Worm (Caenorhabditis elegans) whole organism, L3 larva: ENCODE measurements around the gene igeg-2.
A peak's percentile ranks its signal among the peaks of the same experiment; 100 is the strongest.

ENCODE experiments used
- ceh-82 ChIP-seq: fragments of 150-350 bp; optimal IDR thresholded peaks from 2 replicates; lab custom pipeline; 2014; ENCODE audit warnings: missing biosample characterization, missing genetic modification characterization
- elt-2 ChIP-seq: sonication (generic microtip); optimal IDR thresholded peaks from 2 replicates; lab custom pipeline; 2016; ENCODE audit warnings: missing genetic modification reagents, mild to moderate bottlenecking, missing genetic modification characterization, missing compliant biosample characterization
- eor-1 ChIP-seq, 2 experiments: fragments of 150-350 bp; optimal IDR thresholded peaks; 2 replicates each; lab custom pipeline; 2014 to 2018; ENCODE audit warnings: missing biosample characterization in 2 of 2, missing genetic modification characterization in 2 of 2
- fkh-10 ChIP-seq: sonication (generic microtip); optimal IDR thresholded peaks from 2 replicates; lab custom pipeline; 2017; ENCODE audit warnings: missing biosample characterization, missing genetic modification reagents, missing genetic modification characterization
- jun-1 ChIP-seq: fragments of 150-350 bp; optimal IDR thresholded peaks from 2 replicates; lab custom pipeline; 2014; ENCODE audit warnings: missing biosample characterization, missing genetic modification reagents, missing genetic modification characterization
- nhr-12 ChIP-seq: fragments of 150-350 bp; optimal IDR thresholded peaks from 2 replicates; lab custom pipeline; 2014; ENCODE audit warnings: missing biosample characterization, missing genetic modification characterization
- nhr-237 ChIP-seq: fragments of 150-350 bp; optimal IDR thresholded peaks from 2 replicates; lab custom pipeline; 2014; ENCODE audit warnings: missing biosample characterization, missing genetic modification characterization
- nhr-67 ChIP-seq: fragments of 150-350 bp; optimal IDR thresholded peaks from 2 replicates; lab custom pipeline; 2014; ENCODE audit warnings: missing biosample characterization, missing genetic modification characterization
- nhr-77 ChIP-seq: fragments of 150-350 bp; optimal IDR thresholded peaks from 2 replicates; lab custom pipeline; 2014; ENCODE audit warnings: missing biosample characterization, missing genetic modification characterization
- skn-1 ChIP-seq: fragments of 150-350 bp; optimal IDR thresholded peaks from 2 replicates; lab custom pipeline; 2014; ENCODE audit warnings: missing biosample characterization, missing genetic modification characterization
- snpc-4 ChIP-seq: fragments of 150-350 bp; optimal IDR thresholded peaks from 2 replicates; lab custom pipeline; 2014; ENCODE audit warnings: missing biosample characterization, missing genetic modification characterization
- ztf-11 ChIP-seq: fragments of 150-350 bp; optimal IDR thresholded peaks from 2 replicates; lab custom pipeline; 2014; ENCODE audit warnings: missing biosample characterization, missing genetic modification characterization

DNA sequence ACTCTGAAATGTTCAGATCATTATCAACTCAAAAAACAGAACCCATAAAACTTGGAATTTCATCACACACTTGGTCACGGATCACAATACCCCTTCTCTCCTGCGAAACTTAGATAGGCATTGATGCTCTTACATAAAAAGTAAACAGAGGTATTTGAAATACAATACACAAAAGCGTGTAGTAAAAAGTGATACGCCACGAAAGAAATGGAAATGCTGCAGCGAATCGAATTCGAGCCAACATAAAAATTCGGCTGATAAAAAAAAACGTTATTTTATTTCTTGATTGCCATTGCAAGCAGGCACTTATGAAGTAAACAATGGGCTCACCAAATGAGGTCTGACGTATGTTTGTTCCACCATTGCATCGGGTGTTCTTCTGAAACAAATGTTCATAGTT, 19.8 kb downstream of the igeg-2 start:
- TF ChIP-seq jun-1 (tag; lab: Kevin White, UChicago), result no peak
- no peak for TF ChIP-seq nhr-67
- TF ChIP-seq elt-2 (tag; lab: Kevin White, UChicago), result peak; percentile 57
- TF ChIP-seq nhr-237 (tag; lab: Kevin White, UChicago), result no peak
- TF ChIP-seq snpc-4, result no peak
- TF ChIP-seq fkh-10 (GFP tag; lab: Kevin White, UChicago), result no peak
- TF ChIP-seq eor-1 (tag; optimal IDR thresholded peaks at IDR 0.05; lab: Kevin White, UChicago), result no peak
- TF ChIP-seq nhr-77 (tag; lab: Kevin White, UChicago), result no peak
- no peak for TF ChIP-seq ztf-11 (tag; lab: Kevin White, UChicago)
- no peak for TF ChIP-seq skn-1
- no peak for TF ChIP-seq ceh-82
- no peak for TF ChIP-seq nhr-12 (tag; lab: Kevin White, UChicago)
